Fruit fly (Drosophila melanogaster): Measurements from ENCODE around the gene CG16824.

- TF ChIP-seq HLH106 (tag; optimal IDR thresholded peaks at IDR 0.05) (no peak), Sp1 (GFP tag; optimal IDR thresholded peaks at IDR 0.05) (no peak), N (GFP tag; optimal IDR thresholded peaks at IDR 0.05) (no peak), Rel (GFP tag; optimal IDR thresholded peaks at IDR 0.05) (no peak), Rel (tag; optimal IDR thresholded peaks at IDR 0.05) (no peak), Abd-B (GFP tag; optimal IDR thresholded peaks at IDR 0.05) (no peak), dl (GFP tag; optimal IDR thresholded peaks at IDR 0.05; ENCODE audit: insufficient read depth in 1 of 2, partially characterized antibody in 2 of 2) (no peak), foxo (GFP tag; optimal IDR thresholded peaks at IDR 0.05) (no peak), OdsH (GFP tag; optimal IDR thresholded peaks at IDR 0.05) (no peak), psq (GFP tag; optimal IDR thresholded peaks at IDR 0.05) (no peak), lola (GFP tag; optimal IDR thresholded peaks at IDR 0.05) (no peak), CG9705 (GFP tag; optimal IDR thresholded peaks at IDR 0.05) (no peak), CrebA (GFP tag; optimal IDR thresholded peaks at IDR 0.05; ENCODE audit: borderline replicate concordance) (no peak), Dfd (GFP tag; optimal IDR thresholded peaks at IDR 0.05) (no peak), rgr (GFP tag; optimal IDR thresholded peaks at IDR 0.05) (no peak)
Observed at dm6 chr2L:13331868-13332544, 39.2 kb downstream of the CG16824 start.
